Fruit fly (Drosophila melanogaster) S2 (cell line): ENCODE data around the gene rho-6.

ENCODE experiments used
- CG8478 ChIP-seq: fragments of >200 bp; optimal IDR thresholded peaks from 2 replicates; lab custom pipeline; 2018
- CTCF ChIP-seq, 2 experiments: fragments of >200 bp; optimal IDR thresholded peaks; 2 replicates each; lab custom pipeline; 2018

DNA sequence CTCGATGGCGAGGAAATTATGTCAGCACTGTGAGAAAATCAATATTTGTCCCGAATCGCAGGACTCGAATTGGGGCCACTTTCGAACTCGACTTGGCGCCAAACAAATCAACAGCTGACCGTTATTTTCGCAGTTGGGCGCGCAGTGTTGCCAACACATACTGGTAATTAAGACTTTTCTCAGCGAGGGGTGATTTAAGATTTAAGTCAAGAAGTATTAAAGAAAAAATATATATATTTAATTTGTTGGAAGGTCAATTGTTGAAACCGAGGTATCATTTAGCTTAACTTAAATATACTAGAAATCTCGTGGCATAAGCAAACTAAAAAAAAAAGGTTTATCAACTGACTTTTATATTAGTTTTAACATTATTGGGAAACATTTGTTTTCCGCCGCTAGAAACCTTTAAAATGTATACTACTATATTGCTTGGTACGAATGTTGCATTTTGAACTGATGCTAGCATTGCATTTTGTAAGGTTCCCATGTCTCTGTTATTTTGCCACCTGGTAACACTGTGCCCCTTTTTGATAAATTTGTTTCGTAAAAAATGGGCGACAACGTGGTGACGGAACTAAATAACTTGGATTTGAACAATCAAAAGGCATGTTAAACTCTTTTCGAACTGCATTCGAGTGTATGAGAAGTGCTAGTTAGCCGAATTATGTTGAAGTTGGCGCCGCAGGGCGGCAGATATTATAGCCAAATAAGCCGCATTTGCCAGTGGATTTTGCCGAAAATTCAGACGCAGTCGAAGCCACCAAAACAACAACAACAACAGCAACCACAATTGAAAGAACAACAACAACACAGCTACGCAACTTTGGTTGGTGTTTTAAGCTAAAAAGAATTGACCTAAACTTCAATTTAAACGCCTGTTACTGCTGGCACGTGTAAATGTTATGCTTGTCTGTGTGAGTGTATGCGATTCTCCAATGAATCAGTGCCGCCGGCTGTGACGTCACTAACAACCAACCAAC, 29.7 kb downstream of the rho-6 start, which contains the start of the genes Patsas and ThrRS:
- TF ChIP-seq CG8478 (lab: Kevin White, UChicago): no peak
- peak in 1 of 2 experiments; percentile 10 for TF ChIP-seq CTCF (optimal IDR thresholded peaks at IDR 0.05; lab: Kevin White, UChicago)
